Worm (Caenorhabditis elegans) whole organism, L1 larva: Measurements from ENCODE around the gene C06A8.6.

Experiments used
- F16B12.6 ChIP-seq: fragments of 150-350 bp; optimal IDR thresholded peaks from 2 replicates; lab custom pipeline; 2014; ENCODE audit warnings: missing biosample characterization, missing genetic modification characterization
- alr-1 ChIP-seq: fragments of 200-800 bp; sonication (Bioruptor generic); optimal IDR thresholded peaks from 2 replicates; lab custom pipeline; 2018; ENCODE audit warnings: borderline replicate concordance, mild to moderate bottlenecking, missing genetic modification characterization, missing compliant biosample characterization
- ama-1 ChIP-seq: fragments of 150-350 bp; optimal IDR thresholded peaks from 2 replicates; lab custom pipeline; 2014
- blmp-1 ChIP-seq: fragments of 150-350 bp; optimal IDR thresholded peaks from 2 replicates; lab custom pipeline; 2014; ENCODE audit warnings: missing biosample characterization, missing genetic modification characterization
- ceh-8 ChIP-seq: fragments of 200-800 bp; sonication (Bioruptor generic); optimal IDR thresholded peaks from 2 replicates; lab custom pipeline; 2018; ENCODE audit warnings: mild to moderate bottlenecking, missing genetic modification characterization, moderate library complexity, missing compliant biosample characterization
- ceh-88 ChIP-seq: fragments of 200-800 bp; sonication (Bioruptor generic); IDR thresholded peaks from 2 replicates; pipeline ENCODE4 v1.3.6; 2022; ENCODE audit warnings: missing genetic modification characterization, missing compliant biosample characterization
- efl-1 ChIP-seq, 4 experiments: fragments of 150-350 bp; optimal IDR thresholded peaks in 3 of 4; peaks in 1 of 4; 1 replicate in 1 of 4; 2 replicates in 3 of 4; lab custom pipeline; 2014; ENCODE audit warnings: missing biosample characterization in 2 of 4, missing genetic modification characterization in 2 of 4, missing genetic modification reagents in 2 of 4
- efl-3 ChIP-seq: fragments of 200-800 bp; sonication (Bioruptor generic); optimal IDR thresholded peaks from 2 replicates; lab custom pipeline; 2018; ENCODE audit warnings: mild to moderate bottlenecking, missing genetic modification characterization, missing compliant biosample characterization
- elt-3 ChIP-seq, 6 experiments: fragments of 150-350 bp in 1 of 6; sonication (generic microtip); optimal IDR thresholded peaks; 2 replicates each; lab custom pipeline; 2017 to 2018; ENCODE audit warnings: missing biosample characterization in 6 of 6, missing genetic modification characterization in 6 of 6, inconsistent platforms in 1 of 6
- fkh-4 ChIP-seq: sonication (generic microtip); optimal IDR thresholded peaks from 2 replicates; lab custom pipeline; 2016; ENCODE audit warnings: missing compliant biosample characterization, missing genetic modification characterization, borderline replicate concordance
- grh-1 ChIP-seq: fragments of 200-800 bp; sonication (Bioruptor generic); IDR thresholded peaks from 2 replicates; pipeline ENCODE4 v1.3.6; 2022; ENCODE audit warnings: missing genetic modification reagents, missing genetic modification characterization, missing compliant biosample characterization
- hlh-17 ChIP-seq: fragments of 200-800 bp; sonication (Bioruptor generic); optimal IDR thresholded peaks from 2 replicates; lab custom pipeline; 2018; ENCODE audit warnings: missing genetic modification characterization, mild to moderate bottlenecking, missing compliant biosample characterization, moderate library complexity, borderline replicate concordance
- hlh-4 ChIP-seq: sonication (generic microtip); optimal IDR thresholded peaks from 2 replicates; lab custom pipeline; 2016; ENCODE audit warnings: mild to moderate bottlenecking, missing genetic modification characterization, missing compliant biosample characterization
- hpl-2 ChIP-seq: fragments of 150-350 bp; optimal IDR thresholded peaks from 2 replicates; lab custom pipeline; 2014; ENCODE audit warnings: missing biosample characterization, missing genetic modification reagents, missing genetic modification characterization
- isw-1 ChIP-seq: fragments of 200-800 bp; sonication (Bioruptor generic); IDR thresholded peaks from 2 replicates; pipeline ENCODE4 v1.3.6; 2022; ENCODE audit warnings: missing genetic modification characterization, missing compliant biosample characterization
- lin-13 ChIP-seq: fragments of 150-350 bp; optimal IDR thresholded peaks from 2 replicates; lab custom pipeline; 2014; ENCODE audit warnings: missing biosample characterization, missing genetic modification reagents, missing genetic modification characterization
- lin-14 ChIP-seq: fragments of 200-800 bp; sonication (Bioruptor generic); optimal IDR thresholded peaks from 2 replicates; lab custom pipeline; 2018; ENCODE audit warnings: mild to moderate bottlenecking, missing genetic modification characterization, moderate library complexity, missing compliant biosample characterization
- lin-35 ChIP-seq, 2 experiments: fragments of 150-350 bp; optimal IDR thresholded peaks; 2 replicates each; lab custom pipeline; 2014; ENCODE audit warnings: missing biosample characterization in 2 of 2, missing genetic modification characterization in 2 of 2, missing genetic modification reagents in 2 of 2
- lsy-2 ChIP-seq, 2 experiments: fragments of 150-350 bp; optimal IDR thresholded peaks; 2 replicates each; lab custom pipeline; 2014; ENCODE audit warnings: missing biosample characterization in 2 of 2, missing genetic modification characterization in 2 of 2
- mab-9 ChIP-seq: fragments of 200-800 bp; sonication (Bioruptor generic); IDR thresholded peaks from 2 replicates; pipeline ENCODE4 v1.3.6; 2022; ENCODE audit warnings: missing genetic modification reagents, missing genetic modification characterization, missing compliant biosample characterization
- nhr-11 ChIP-seq: fragments of 150-350 bp; optimal IDR thresholded peaks from 2 replicates; lab custom pipeline; 2014; ENCODE audit warnings: missing biosample characterization, missing genetic modification characterization
- nhr-12 ChIP-seq: sonication (generic microtip); optimal IDR thresholded peaks from 2 replicates; lab custom pipeline; 2017; ENCODE audit warnings: missing biosample characterization, missing genetic modification characterization
- nhr-19 ChIP-seq: fragments of 200-800 bp; sonication (Bioruptor generic); conservative IDR thresholded peaks from 2 replicates; pipeline ENCODE4 v1.3.6; 2022; ENCODE audit warnings: missing genetic modification characterization, missing compliant biosample characterization
- nhr-20 ChIP-seq: sonication (generic microtip); optimal IDR thresholded peaks from 2 replicates; lab custom pipeline; 2016; ENCODE audit warnings: mild to moderate bottlenecking, missing genetic modification characterization, missing compliant biosample characterization
- nhr-237 ChIP-seq: fragments of 150-350 bp; optimal IDR thresholded peaks from 2 replicates; lab custom pipeline; 2014; ENCODE audit warnings: missing biosample characterization, missing genetic modification characterization
- nhr-28 ChIP-seq: fragments of 150-350 bp; optimal IDR thresholded peaks from 2 replicates; lab custom pipeline; 2014; ENCODE audit warnings: missing biosample characterization, missing genetic modification characterization
- nhr-47 ChIP-seq: sonication (generic microtip); optimal IDR thresholded peaks from 2 replicates; lab custom pipeline; 2016; ENCODE audit warnings: mild to moderate bottlenecking, missing genetic modification characterization, moderate library complexity, missing compliant biosample characterization
- nhr-71 ChIP-seq: sonication (generic microtip); optimal IDR thresholded peaks from 2 replicates; lab custom pipeline; 2016; ENCODE audit warnings: mild to moderate bottlenecking, missing genetic modification characterization, moderate library complexity, missing compliant biosample characterization
- nhr-76 ChIP-seq: sonication (generic microtip); optimal IDR thresholded peaks from 2 replicates; lab custom pipeline; 2017; ENCODE audit warnings: missing biosample characterization, missing genetic modification characterization
- nhr-84 ChIP-seq: sonication (generic microtip); optimal IDR thresholded peaks from 2 replicates; lab custom pipeline; 2017; ENCODE audit warnings: missing biosample characterization, missing genetic modification characterization
- nhr-85 ChIP-seq: sonication (generic microtip); peaks from one replicate; lab custom pipeline; 2016; ENCODE audit warnings: missing genetic modification characterization, inconsistent platforms, missing compliant biosample characterization
- nhr-90 ChIP-seq: sonication (generic microtip); optimal IDR thresholded peaks from 2 replicates; lab custom pipeline; 2016; ENCODE audit warnings: mild to moderate bottlenecking, missing genetic modification characterization, missing compliant biosample characterization; ENCODE audit not compliant: poor library complexity
- rnt-1 ChIP-seq: sonication (generic microtip); optimal IDR thresholded peaks from 2 replicates; lab custom pipeline; 2016; ENCODE audit warnings: mild to moderate bottlenecking, missing genetic modification characterization, moderate library complexity, missing compliant biosample characterization
- snu-23 ChIP-seq: sonication (generic microtip); optimal IDR thresholded peaks from 2 replicates; lab custom pipeline; 2016; ENCODE audit warnings: missing genetic modification characterization, missing compliant biosample characterization
- sptf-1 ChIP-seq: fragments of 150-350 bp; optimal IDR thresholded peaks from 2 replicates; lab custom pipeline; 2014; ENCODE audit warnings: missing biosample characterization, missing genetic modification characterization
- sup-37 ChIP-seq: fragments of 200-800 bp; sonication (Bioruptor generic); optimal IDR thresholded peaks from 2 replicates; lab custom pipeline; 2018; ENCODE audit warnings: mild to moderate bottlenecking, missing genetic modification characterization, missing compliant biosample characterization
- swsn-7 ChIP-seq: sonication (generic microtip); optimal IDR thresholded peaks from 2 replicates; lab custom pipeline; 2016; ENCODE audit warnings: missing genetic modification characterization, missing compliant biosample characterization
- tbx-2 ChIP-seq: sonication (generic microtip); optimal IDR thresholded peaks from 2 replicates; lab custom pipeline; 2016; ENCODE audit warnings: missing genetic modification characterization, missing compliant biosample characterization
- unc-130 ChIP-seq: fragments of 150-350 bp; optimal IDR thresholded peaks from 2 replicates; lab custom pipeline; 2017; ENCODE audit warnings: missing biosample characterization, missing genetic modification characterization, inconsistent platforms
- unc-30 ChIP-seq: sonication (generic microtip); optimal IDR thresholded peaks from 2 replicates; lab custom pipeline; 2017; ENCODE audit warnings: missing biosample characterization, missing genetic modification characterization
- unc-86 ChIP-seq: sonication (generic microtip); optimal IDR thresholded peaks from 2 replicates; lab custom pipeline; 2016; ENCODE audit warnings: missing genetic modification characterization, missing compliant biosample characterization
- unc-98 ChIP-seq: fragments of 200-800 bp; sonication (Bioruptor generic); IDR thresholded peaks from 2 replicates; pipeline ENCODE4 v1.3.6; 2022; ENCODE audit warnings: missing genetic modification characterization, missing compliant biosample characterization
- vab-15 ChIP-seq: sonication (generic microtip); optimal IDR thresholded peaks from 2 replicates; lab custom pipeline; 2017; ENCODE audit warnings: missing genotype, mild to moderate bottlenecking, missing genetic modification characterization, missing compliant biosample characterization
- xbp-1 ChIP-seq: sonication (generic microtip); optimal IDR thresholded peaks from 2 replicates; lab custom pipeline; 2016; ENCODE audit warnings: missing genetic modification characterization, missing compliant biosample characterization

The C06A8.6 gene

ce11 chrII:7789605-7790004 is 17.3 kb downstream of the C06A8.6 start:
- TF ChIP-seq sup-37 (GFP tag; lab: Kevin White, UChicago), result no peak
- TF ChIP-seq nhr-85 (tag; lab: Kevin White, UChicago), result peak; percentile 75
- TF ChIP-seq elt-3 (tag; optimal IDR thresholded peaks at IDR 0.05; lab: Kevin White, UChicago), result peak in 1 of 6 experiments; percentile 63
- TF ChIP-seq nhr-71 (tag; lab: Kevin White, UChicago), result peak; percentile 14
- peak; percentile 31 for TF ChIP-seq lin-14 (GFP tag; lab: Kevin White, UChicago)
- TF ChIP-seq, all 84 proteins: peak for 4

- TF ChIP-seq sptf-1 (tag; lab: Kevin White, UChicago) (no peak), efl-3 (GFP tag; lab: Kevin White, UChicago) (no peak), lin-14 (GFP tag; lab: Kevin White, UChicago) (peak; percentile 50), efl-1 (optimal IDR thresholded peaks at IDR 0.05; lab: Kevin White, UChicago) (no peak), efl-1 (GFP tag; optimal IDR thresholded peaks at IDR 0.05 in 1 of 2; lab: Kevin White, UChicago) (peak in 1 of 2 experiments; percentile 47), unc-86 (tag; lab: Kevin White, UChicago) (no peak), nhr-11 (tag; lab: Kevin White, UChicago) (no peak), nhr-20 (tag; lab: Kevin White, UChicago) (peak; percentile 39), nhr-85 (tag; lab: Kevin White, UChicago) (peak; percentile 66), fkh-4 (tag; lab: Kevin White, UChicago) (no peak), ama-1 (peak; percentile 77), grh-1 (GFP tag; lab: Robert Waterston, UW) (peak; percentile 48), ceh-88 (GFP tag; lab: Robert Waterston, UW) (no peak), vab-15 (tag; lab: Kevin White, UChicago) (no peak), swsn-7 (peak; percentile 9), nhr-47 (peak; percentile 41), nhr-19 (peak; percentile 19; the same call in 1 of the 2 replicates), lsy-2 (tag; optimal IDR thresholded peaks at IDR 0.05; lab: Kevin White, UChicago) (peak in 1 of 2 experiments; percentile 18), alr-1 (tag; lab: Kevin White, UChicago) (no peak), nhr-90 (tag; lab: Kevin White, UChicago) (peak; percentile 32), nhr-28 (tag; lab: Kevin White, UChicago) (no peak), nhr-71 (tag; lab: Kevin White, UChicago) (peak; percentile 33), unc-30 (tag; lab: Kevin White, UChicago) (no peak), nhr-84 (tag; lab: Kevin White, UChicago) (no peak), nhr-12 (tag; lab: Kevin White, UChicago) (no peak), nhr-76 (tag; lab: Kevin White, UChicago) (no peak), hpl-2 (GFP tag; lab: Kevin White, UChicago) (no peak), blmp-1 (tag; lab: Kevin White, UChicago) (peak; percentile 83), lin-13 (GFP tag; lab: Kevin White, UChicago) (no peak), lin-35 (GFP tag; optimal IDR thresholded peaks at IDR 0.05; lab: Kevin White, UChicago) (peak in 1 of 2 experiments; percentile 23), unc-130 (tag; lab: Kevin White, UChicago) (no peak), snu-23 (GFP tag; lab: Kevin White, UChicago) (peak; percentile 38), xbp-1 (tag; lab: Kevin White, UChicago) (peak; percentile 5), ceh-8 (GFP tag; lab: Kevin White, UChicago) (no peak), rnt-1 (tag; lab: Kevin White, UChicago) (no peak)
These were observed 18.1 kb downstream of the C06A8.6 start, which contains the start of gene srlf-1 for ce11 chrII:7790324-7790898. srlf-1 (plus strand) TSS chrII:7790591.

ce11 chrII:7791408-7792050 is 19.2 kb downstream of the C06A8.6 start:
- TF ChIP-seq F16B12.6 (no peak), unc-98 (GFP tag; lab: Robert Waterston, UW) (no peak), grh-1 (GFP tag; lab: Robert Waterston, UW) (peak; percentile 75), snu-23 (GFP tag; lab: Kevin White, UChicago) (no peak), efl-1 (optimal IDR thresholded peaks at IDR 0.05; lab: Kevin White, UChicago) (no peak), efl-1 (GFP tag; optimal IDR thresholded peaks at IDR 0.05 in 1 of 2; lab: Kevin White, UChicago) (peak in 1 of 2 experiments; percentile 41), hlh-17 (GFP tag; lab: Kevin White, UChicago) (no peak), lsy-2 (tag; optimal IDR thresholded peaks at IDR 0.05; lab: Kevin White, UChicago) (peak; percentile 6 to 32), nhr-71 (tag; lab: Kevin White, UChicago) (peak; percentile 8), mab-9 (GFP tag; lab: Robert Waterston, UW) (no peak), nhr-20 (tag; lab: Kevin White, UChicago) (no peak), tbx-2 (no peak), isw-1 (no peak), lin-35 (GFP tag; optimal IDR thresholded peaks at IDR 0.05; lab: Kevin White, UChicago) (no peak), nhr-47 (peak; percentile 7), hlh-4 (no peak), ama-1 (peak; percentile 29), nhr-237 (no peak), lin-14 (GFP tag; lab: Kevin White, UChicago) (peak; percentile 67), nhr-19 (peak; percentile 18; the same call in 1 of the 2 replicates), nhr-85 (tag; lab: Kevin White, UChicago) (peak; percentile 94)
